Fruit fly (Drosophila melanogaster): Measurements from ENCODE around the gene Rox8.

Rox8 gene

DNA sequence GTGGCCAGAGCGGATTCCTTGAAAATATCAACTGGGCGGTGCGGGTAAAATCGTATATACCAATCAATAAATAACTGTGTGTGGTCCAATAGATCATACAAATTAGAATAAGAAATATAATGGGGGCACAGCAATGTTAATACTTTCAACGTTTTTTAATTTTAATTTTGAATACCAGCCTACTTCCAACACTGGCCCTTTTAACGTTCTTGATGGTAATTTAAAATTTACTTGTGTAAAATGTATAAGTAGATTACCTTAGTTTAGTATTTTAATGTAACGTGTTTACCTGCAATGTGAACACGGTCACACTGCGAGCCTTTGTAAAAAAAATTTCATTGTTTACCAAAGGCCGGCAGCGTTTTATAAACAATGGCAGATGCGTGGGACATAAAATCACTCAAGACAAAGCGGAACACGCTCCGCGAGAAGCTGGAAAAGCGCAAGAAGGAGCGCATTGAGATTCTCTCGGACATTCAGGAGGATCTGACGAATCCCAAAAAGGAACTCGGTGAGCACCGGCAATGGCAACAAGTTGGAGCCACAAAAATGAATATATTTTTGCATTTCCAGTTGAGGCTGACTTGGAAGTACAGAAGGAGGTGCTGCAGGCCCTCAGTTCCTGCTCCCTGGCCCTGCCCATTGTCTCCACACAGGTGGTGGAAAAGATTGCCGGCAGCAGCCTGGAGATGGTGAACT is 16.1 kb downstream of the Rox8 start, which contains the start of the genes KrT95D and Mettl3 (continued):
- TF ChIP-seq rib (GFP tag; IDR thresholded peaks at IDR 0.05) (no peak), Stat92E (GFP tag; optimal IDR thresholded peaks at IDR 0.05) (peak in 1 of 3 experiments; percentile 47), CG3847 (GFP tag; IDR thresholded peaks at IDR 0.05) (peak; percentile 30; the same call in 1 of the 2 replicates), CG8924 (tag; optimal IDR thresholded peaks at IDR 0.05) (peak; percentile 37), CG17829 (tag; optimal IDR thresholded peaks at IDR 0.05) (peak; percentile 36), CG10267 (tag; optimal IDR thresholded peaks at IDR 0.05) (peak; percentile 83), HHEX (GFP tag; optimal IDR thresholded peaks at IDR 0.05) (no peak), CG18476 (GFP tag; optimal IDR thresholded peaks at IDR 0.05) (no peak), sens (GFP tag) (peak; percentile 83), ham (GFP tag; IDR thresholded peaks at IDR 0.05) (no peak), ato (GFP tag; IDR thresholded peaks at IDR 0.05; ENCODE audit: partially characterized antibody) (no peak), Hr39 (optimal IDR thresholded peaks at IDR 0.05) (no peak), gcm (GFP tag; optimal IDR thresholded peaks at IDR 0.05) (no peak), ewg (GFP tag; optimal IDR thresholded peaks at IDR 0.05) (no peak), Ptx1 (GFP tag; IDR thresholded peaks at IDR 0.05) (no peak), CG10654 (GFP tag; optimal IDR thresholded peaks at IDR 0.05) (no peak), pb (GFP tag; optimal IDR thresholded peaks at IDR 0.05) (no peak), CG1792 (GFP tag; optimal IDR thresholded peaks at IDR 0.05) (peak; percentile 6), Atf3 (GFP tag; optimal IDR thresholded peaks at IDR 0.05) (no peak), CG18764 (GFP tag; optimal IDR thresholded peaks at IDR 0.05) (no peak), CG3726 (GFP tag; IDR thresholded peaks at IDR 0.05) (no peak), luna (GFP tag; optimal IDR thresholded peaks at IDR 0.05) (no peak), CG6765 (GFP tag; optimal IDR thresholded peaks at IDR 0.05) (no peak), chm (GFP tag; IDR thresholded peaks at IDR 0.05) (no peak), sob (GFP tag; IDR thresholded peaks at IDR 0.05) (0 out of 2 replicates have a peak, but pooled peaks have one; percentile 47), CG6254 (GFP tag; optimal IDR thresholded peaks at IDR 0.05) (no peak), shn (GFP tag; optimal IDR thresholded peaks at IDR 0.05) (no peak), E2f1 (GFP tag; IDR thresholded peaks at IDR 0.05) (no peak), CG12219 (GFP tag; optimal IDR thresholded peaks at IDR 0.05) (no peak), CHES-1-like (GFP tag; optimal IDR thresholded peaks at IDR 0.05) (peak; percentile 65), tgo (GFP tag; IDR thresholded peaks at IDR 0.05) (no peak), Tbp (GFP tag; optimal IDR thresholded peaks at IDR 0.05) (peak; percentile 62), NFAT (GFP tag; IDR thresholded peaks at IDR 0.05) (no peak), zen (tag; optimal IDR thresholded peaks at IDR 0.05) (peak; percentile 0), Pdp1 (GFP tag; optimal IDR thresholded peaks at IDR 0.05) (peak; percentile 2 to 32), zfh2 (GFP tag; optimal IDR thresholded peaks at IDR 0.05) (no peak), CG7556 (GFP tag; optimal IDR thresholded peaks at IDR 0.05) (no peak), CG32532 (GFP tag; IDR thresholded peaks at IDR 0.05) (no peak), dati (GFP tag; IDR thresholded peaks at IDR 0.05) (no peak), oc (tag; optimal IDR thresholded peaks at IDR 0.05) (no peak), CG9609 (GFP tag; optimal IDR thresholded peaks at IDR 0.05) (no peak), Hey (tag; optimal IDR thresholded peaks at IDR 0.05) (no peak), sisA (GFP tag; IDR thresholded peaks at IDR 0.05) (no peak), pzg (GFP tag; optimal IDR thresholded peaks at IDR 0.05) (peak; percentile 80), Mad (GFP tag; optimal IDR thresholded peaks at IDR 0.05) (no peak), org-1 (GFP tag; optimal IDR thresholded peaks at IDR 0.05) (no peak), CG1832 (GFP tag; optimal IDR thresholded peaks at IDR 0.05) (no peak), H2.0 (GFP tag; IDR thresholded peaks at IDR 0.05) (no peak), CG5245 (GFP tag; optimal IDR thresholded peaks at IDR 0.05) (no peak), CG2889 (GFP tag; IDR thresholded peaks at IDR 0.05) (no peak), CG18262 (tag; optimal IDR thresholded peaks at IDR 0.05) (no peak)

Measured in whole organism, embryonic.